Worm (Caenorhabditis elegans) whole organism, mixed stage, embryonic: Measurements from ENCODE around the gene pyc-1.

Experiments used
- M03D4.4 ChIP-seq: sonication (generic microtip); optimal IDR thresholded peaks from 2 replicates; lab custom pipeline; 2017; ENCODE audit warnings: mild to moderate bottlenecking, missing genetic modification characterization, missing compliant biosample characterization
- bed-3 ChIP-seq: fragments of 200-800 bp; sonication (Bioruptor generic); optimal IDR thresholded peaks from 3 replicates; lab custom pipeline; 2018; ENCODE audit warnings: mild to moderate bottlenecking, missing genetic modification characterization, moderate library complexity, missing compliant biosample characterization
- blmp-1 ChIP-seq: fragments of 150-350 bp; optimal IDR thresholded peaks from 2 replicates; lab custom pipeline; 2014; ENCODE audit warnings: missing biosample characterization, missing genetic modification characterization
- ceh-39 ChIP-seq: fragments of 150-350 bp; optimal IDR thresholded peaks from 2 replicates; lab custom pipeline; 2014; ENCODE audit warnings: missing biosample characterization, missing genetic modification characterization
- ceh-43 ChIP-seq: fragments of 200-800 bp; sonication (Bioruptor generic); optimal IDR thresholded peaks from 2 replicates; lab custom pipeline; 2018; ENCODE audit warnings: mild to moderate bottlenecking, missing genetic modification characterization, moderate library complexity, missing compliant biosample characterization
- ceh-83 ChIP-seq: fragments of 200-800 bp; sonication (Bioruptor generic); optimal IDR thresholded peaks from 2 replicates; lab custom pipeline; 2018; ENCODE audit warnings: mild to moderate bottlenecking, missing genetic modification characterization, missing compliant biosample characterization
- ces-1 ChIP-seq: fragments of 150-350 bp; optimal IDR thresholded peaks from 2 replicates; lab custom pipeline; 2014; ENCODE audit warnings: missing biosample characterization, missing genetic modification reagents, missing genetic modification characterization
- cnd-1 ChIP-seq: fragments of 200-800 bp; sonication (Bioruptor generic); optimal IDR thresholded peaks from 2 replicates; lab custom pipeline; 2018; ENCODE audit warnings: mild to moderate bottlenecking, missing genetic modification characterization, missing compliant biosample characterization
- drap-1 ChIP-seq: fragments of 200-800 bp; sonication (Bioruptor generic); optimal IDR thresholded peaks from 3 replicates; lab custom pipeline; 2018; ENCODE audit warnings: mild to moderate bottlenecking, missing genetic modification characterization, missing compliant biosample characterization
- elt-1 ChIP-seq: sonication (generic microtip); optimal IDR thresholded peaks from 2 replicates; lab custom pipeline; 2017; ENCODE audit warnings: missing genetic modification characterization, mild to moderate bottlenecking, missing compliant biosample characterization, antibody characterized with exemption, moderate library complexity, borderline replicate concordance; ENCODE audit not compliant: insufficient read depth
- elt-3 ChIP-seq: fragments of 150-350 bp; optimal IDR thresholded peaks from 2 replicates; lab custom pipeline; 2014; ENCODE audit warnings: missing biosample characterization, missing genetic modification characterization
- flh-1 ChIP-seq: fragments of 200-800 bp; sonication (Bioruptor generic); optimal IDR thresholded peaks from 2 replicates; lab custom pipeline; 2018; ENCODE audit warnings: mild to moderate bottlenecking, missing genetic modification characterization, moderate library complexity, missing compliant biosample characterization
- ham-2 ChIP-seq: fragments of 200-800 bp; sonication (Bioruptor generic); optimal IDR thresholded peaks from 2 replicates; lab custom pipeline; 2018; ENCODE audit warnings: mild to moderate bottlenecking, missing genetic modification characterization, missing compliant biosample characterization
- hlh-1 ChIP-seq: fragments of 150-350 bp; optimal IDR thresholded peaks from 2 replicates; lab custom pipeline; 2014; ENCODE audit warnings: missing biosample characterization, missing genetic modification reagents, missing genetic modification characterization
- lin-32 ChIP-seq: fragments of 200-800 bp; sonication (Bioruptor generic); optimal IDR thresholded peaks from 2 replicates; lab custom pipeline; 2018; ENCODE audit warnings: mild to moderate bottlenecking, missing genetic modification characterization, missing compliant biosample characterization
- lsy-2 ChIP-seq: fragments of 150-350 bp; optimal IDR thresholded peaks from 2 replicates; lab custom pipeline; 2014; ENCODE audit warnings: missing biosample characterization, missing genetic modification characterization
- mab-5 ChIP-seq: fragments of 150-350 bp; optimal IDR thresholded peaks from 2 replicates; lab custom pipeline; 2014; ENCODE audit warnings: missing biosample characterization, missing genetic modification characterization
- mep-1 ChIP-seq: fragments of 150-350 bp; optimal IDR thresholded peaks from 2 replicates; lab custom pipeline; 2017; ENCODE audit warnings: missing biosample characterization, missing genetic modification reagents, missing genetic modification characterization, inconsistent platforms
- mls-2 ChIP-seq: sonication (generic microtip); optimal IDR thresholded peaks from 2 replicates; lab custom pipeline; 2016; ENCODE audit warnings: mild to moderate bottlenecking, missing genetic modification characterization, moderate library complexity, missing compliant biosample characterization
- nhr-12 ChIP-seq: fragments of 150-350 bp; optimal IDR thresholded peaks from 2 replicates; lab custom pipeline; 2014; ENCODE audit warnings: missing biosample characterization, missing genetic modification characterization
- nhr-2 ChIP-seq: fragments of 150-350 bp; optimal IDR thresholded peaks from 2 replicates; lab custom pipeline; 2014; ENCODE audit warnings: missing biosample characterization, missing genetic modification characterization
- nhr-237 ChIP-seq: fragments of 150-350 bp; optimal IDR thresholded peaks from 2 replicates; lab custom pipeline; 2014; ENCODE audit warnings: missing biosample characterization, missing genetic modification characterization
- nhr-28 ChIP-seq: fragments of 150-350 bp; optimal IDR thresholded peaks from 2 replicates; lab custom pipeline; 2014; ENCODE audit warnings: missing biosample characterization, missing genetic modification characterization
- nhr-76 ChIP-seq: sonication (generic microtip); optimal IDR thresholded peaks from 2 replicates; lab custom pipeline; 2017; ENCODE audit warnings: missing biosample characterization, missing genetic modification characterization
- pha-4 ChIP-seq: fragments of 150-350 bp; optimal IDR thresholded peaks from 2 replicates; lab custom pipeline; 2018; ENCODE audit warnings: missing biosample characterization, missing genetic modification reagents, missing genetic modification characterization
- sem-2 ChIP-seq: fragments of 200-800 bp; sonication (Bioruptor generic); optimal IDR thresholded peaks from 2 replicates; lab custom pipeline; 2018; ENCODE audit warnings: mild to moderate bottlenecking, missing genetic modification characterization, missing compliant biosample characterization
- snpc-4 ChIP-seq: fragments of 150-350 bp; optimal IDR thresholded peaks from 2 replicates; lab custom pipeline; 2014; ENCODE audit warnings: missing biosample characterization, missing genetic modification characterization
- sptf-1 ChIP-seq: sonication (generic microtip); optimal IDR thresholded peaks from 2 replicates; lab custom pipeline; 2017; ENCODE audit warnings: mild to moderate bottlenecking, missing genetic modification characterization, moderate library complexity, missing compliant biosample characterization
- tbx-8 ChIP-seq: fragments of 200-800 bp; sonication (Bioruptor generic); optimal IDR thresholded peaks from 2 replicates; lab custom pipeline; 2018; ENCODE audit warnings: mild to moderate bottlenecking, missing genetic modification characterization, moderate library complexity, missing compliant biosample characterization
- unc-120 ChIP-seq: sonication (generic microtip); optimal IDR thresholded peaks from 2 replicates; lab custom pipeline; 2017; ENCODE audit warnings: missing genetic modification characterization, missing compliant biosample characterization; ENCODE audit not compliant: poor library complexity, severe bottlenecking
- unc-39 ChIP-seq: fragments of 150-350 bp; optimal IDR thresholded peaks from 2 replicates; lab custom pipeline; 2014; ENCODE audit warnings: missing biosample characterization, missing genetic modification characterization
- unc-62 ChIP-seq: fragments of 150-350 bp; optimal IDR thresholded peaks from 2 replicates; lab custom pipeline; 2014; ENCODE audit warnings: missing biosample characterization, missing genetic modification reagents, missing genetic modification characterization
- ztf-11 ChIP-seq: fragments of 150-350 bp; optimal IDR thresholded peaks from 2 replicates; lab custom pipeline; 2014; ENCODE audit warnings: missing biosample characterization, missing genetic modification characterization

The pyc-1 gene

ce11 chrV:11822461-11822939 is at the start of gene pyc-1:
Gene pyc-1, minus strand, starts transcription at chrV:11822529.
- TF ChIP-seq ham-2 (no peak), mab-5 (tag; lab: Kevin White, UChicago) (no peak), nhr-28 (tag; lab: Kevin White, UChicago) (no peak), nhr-2 (tag; lab: Kevin White, UChicago) (no peak), nhr-12 (tag; lab: Kevin White, UChicago) (no peak), hlh-1 (no peak), M03D4.4 (tag; lab: Kevin White, UChicago) (no peak), unc-39 (tag; lab: Kevin White, UChicago) (no peak), lsy-2 (tag; lab: Kevin White, UChicago) (no peak), elt-3 (no peak), sptf-1 (tag; lab: Kevin White, UChicago) (no peak), cnd-1 (tag; lab: Kevin White, UChicago) (no peak), flh-1 (GFP tag; lab: Kevin White, UChicago) (no peak), unc-62 (GFP tag; lab: Kevin White, UChicago) (no peak), tbx-8 (GFP tag; lab: Kevin White, UChicago) (no peak)
- TF ChIP-seq, all 35 proteins: peak for 0

ce11 chrV:11868142-11868541 is 45.8 kb upstream of the pyc-1 start, which contains the start of gene R13H4.7:
Gene R13H4.7, minus strand, starts transcription at chrV:11868242.
- TF ChIP-seq lin-32 (GFP tag; lab: Kevin White, UChicago) = no peak
- TF ChIP-seq snpc-4 (tag; lab: Kevin White, UChicago) = no peak
- no peak for TF ChIP-seq sem-2 (GFP tag; lab: Kevin White, UChicago)
- TF ChIP-seq unc-62 (GFP tag; lab: Kevin White, UChicago) = no peak
- TF ChIP-seq ham-2 = no peak
- TF ChIP-seq drap-1 (GFP tag; lab: Kevin White, UChicago) = no peak
- TF ChIP-seq unc-120 = no peak
- no peak for TF ChIP-seq nhr-28 (tag; lab: Kevin White, UChicago)
- TF ChIP-seq flh-1 (GFP tag; lab: Kevin White, UChicago) = no peak
- no peak for TF ChIP-seq nhr-12 (tag; lab: Kevin White, UChicago)
- TF ChIP-seq nhr-2 (tag; lab: Kevin White, UChicago) = no peak
- TF ChIP-seq ztf-11 (tag; lab: Kevin White, UChicago) = no peak
- no peak for TF ChIP-seq ceh-39 (tag; lab: Kevin White, UChicago)

- TF ChIP-seq drap-1 (GFP tag; lab: Kevin White, UChicago) = no peak
- no peak for TF ChIP-seq ceh-83 (GFP tag; lab: Kevin White, UChicago)
- TF ChIP-seq pha-4 (tag; lab: Kevin White, UChicago) = no peak
- no peak for TF ChIP-seq mep-1 (tag; lab: Kevin White, UChicago)
- TF ChIP-seq snpc-4 (tag; lab: Kevin White, UChicago) = no peak
- no peak for TF ChIP-seq ztf-11 (tag; lab: Kevin White, UChicago)
- no peak for TF ChIP-seq nhr-76 (tag; lab: Kevin White, UChicago)
- no peak for TF ChIP-seq flh-1 (GFP tag; lab: Kevin White, UChicago)
- TF ChIP-seq nhr-237 (tag; lab: Kevin White, UChicago) = no peak
- TF ChIP-seq elt-1 (tag; lab: Kevin White, UChicago) = no peak
- TF ChIP-seq unc-120 = no peak
These were observed 40.5 kb upstream of the pyc-1 start, which contains the start of gene R13H4.6 for ce11 chrV:11862817-11863216. Gene R13H4.6, plus strand, starts transcription at chrV:11863117.

ce11 chrV:11861880-11862544 is 39.7 kb upstream of the pyc-1 start:
- TF ChIP-seq ceh-83 (GFP tag; lab: Kevin White, UChicago) (no peak), nhr-76 (tag; lab: Kevin White, UChicago) (no peak), mls-2 (tag; lab: Kevin White, UChicago) (no peak), pha-4 (tag; lab: Kevin White, UChicago) (no peak)
- TF ChIP-seq, all 35 proteins: peak for 0

- no peak for TF ChIP-seq tbx-8 (GFP tag; lab: Kevin White, UChicago)
- no peak for TF ChIP-seq bed-3 (GFP tag; lab: Kevin White, UChicago)
- TF ChIP-seq cnd-1 (tag; lab: Kevin White, UChicago) = no peak
- TF ChIP-seq elt-1 (tag; lab: Kevin White, UChicago) = no peak
- TF ChIP-seq M03D4.4 (tag; lab: Kevin White, UChicago) = no peak
- TF ChIP-seq flh-1 (GFP tag; lab: Kevin White, UChicago) = no peak
- no peak for TF ChIP-seq ceh-43 (GFP tag; lab: Kevin White, UChicago)
- no peak for TF ChIP-seq ceh-39 (tag; lab: Kevin White, UChicago)
- no peak for TF ChIP-seq nhr-12 (tag; lab: Kevin White, UChicago)
- no peak for TF ChIP-seq nhr-76 (tag; lab: Kevin White, UChicago)
- TF ChIP-seq mab-5 (tag; lab: Kevin White, UChicago) = no peak
- TF ChIP-seq lsy-2 (tag; lab: Kevin White, UChicago) = no peak
- no peak for TF ChIP-seq drap-1 (GFP tag; lab: Kevin White, UChicago)
- no peak for TF ChIP-seq snpc-4 (tag; lab: Kevin White, UChicago)
- TF ChIP-seq unc-39 (tag; lab: Kevin White, UChicago) = no peak
- TF ChIP-seq nhr-2 (tag; lab: Kevin White, UChicago) = no peak
- TF ChIP-seq nhr-237 (tag; lab: Kevin White, UChicago) = no peak
- no peak for TF ChIP-seq blmp-1 (tag; lab: Kevin White, UChicago)
- TF ChIP-seq ham-2 = no peak
- no peak for TF ChIP-seq ces-1 (GFP tag; lab: Kevin White, UChicago)
These were observed 38.0 kb upstream of the pyc-1 start, which contains the start of gene R13H4.5 for ce11 chrV:11860375-11860774. Gene R13H4.5, plus strand, starts transcription at chrV:11860675.
